Fruit fly (Drosophila melanogaster): ENCODE results near the gene CG5805.
A peak's percentile ranks its signal among the peaks of the same experiment; 100 is the strongest.

The CG5805 gene

DNA sequence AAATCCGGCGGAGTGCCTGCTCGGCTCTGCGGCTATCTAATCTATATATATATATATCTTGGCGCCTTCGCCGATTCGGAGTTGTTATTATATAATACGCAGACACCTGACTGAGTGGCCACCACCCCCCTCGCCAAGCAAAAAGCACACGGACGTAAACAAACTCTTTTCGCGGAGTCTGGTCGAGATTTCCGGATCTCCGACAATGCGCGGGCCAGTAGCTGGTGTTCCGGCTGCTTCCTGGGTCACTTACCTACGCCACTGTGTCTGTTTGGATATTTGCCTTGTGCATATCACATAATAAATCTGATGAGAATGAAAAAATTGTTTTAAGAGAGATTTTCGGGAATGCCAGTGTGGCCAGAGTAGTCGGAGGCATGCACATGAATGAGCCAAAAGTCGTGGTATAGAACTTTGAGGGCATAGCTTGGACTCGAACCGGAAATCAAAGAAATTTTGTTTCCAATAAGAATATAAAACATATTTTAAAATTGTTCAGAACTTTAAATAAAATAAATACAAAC is at the start of gene CG5805:
Gene CG5805, minus strand, starts transcription at position 380 of the 524 bp plus-strand sequence.
- TF ChIP-seq CG1620 (GFP tag; optimal IDR thresholded peaks at IDR 0.05) (peak; percentile 74), Mnt (GFP tag; optimal IDR thresholded peaks at IDR 0.05) (peak; percentile 69), Hr96 (GFP tag; optimal IDR thresholded peaks at IDR 0.05) (peak; percentile 67), kay (GFP tag; ENCODE audit: borderline replicate concordance) (no peak), CG7101 (tag; optimal IDR thresholded peaks at IDR 0.05) (peak; percentile 67), pad (GFP tag; optimal IDR thresholded peaks at IDR 0.05) (peak; percentile 65), Crg-1 (GFP tag; optimal IDR thresholded peaks at IDR 0.05) (peak; percentile 73), CG14711 (tag; optimal IDR thresholded peaks at IDR 0.05) (peak; percentile 61), CG33017 (tag; optimal IDR thresholded peaks at IDR 0.05) (peak; percentile 51), ovo (GFP tag; optimal IDR thresholded peaks at IDR 0.05) (peak; percentile 52), tj (GFP tag; optimal IDR thresholded peaks at IDR 0.05) (peak; percentile 47), cic (GFP tag; optimal IDR thresholded peaks at IDR 0.05) (peak; percentile 11), CG12768 (GFP tag; optimal IDR thresholded peaks at IDR 0.05) (peak; percentile 64), CG11617 (GFP tag; optimal IDR thresholded peaks at IDR 0.05) (peak; percentile 78), cnc (optimal IDR thresholded peaks at IDR 0.05) (no peak), bab1 (GFP tag; optimal IDR thresholded peaks at IDR 0.05) (peak; percentile 72), Clk (GFP tag; optimal IDR thresholded peaks at IDR 0.05) (peak; percentile 28), toe (GFP tag; optimal IDR thresholded peaks at IDR 0.05) (peak; percentile 84), CG7045 (GFP tag; optimal IDR thresholded peaks at IDR 0.05) (peak; percentile 88), CG5204 (GFP tag; optimal IDR thresholded peaks at IDR 0.05) (peak; percentile 65)

DNA sequence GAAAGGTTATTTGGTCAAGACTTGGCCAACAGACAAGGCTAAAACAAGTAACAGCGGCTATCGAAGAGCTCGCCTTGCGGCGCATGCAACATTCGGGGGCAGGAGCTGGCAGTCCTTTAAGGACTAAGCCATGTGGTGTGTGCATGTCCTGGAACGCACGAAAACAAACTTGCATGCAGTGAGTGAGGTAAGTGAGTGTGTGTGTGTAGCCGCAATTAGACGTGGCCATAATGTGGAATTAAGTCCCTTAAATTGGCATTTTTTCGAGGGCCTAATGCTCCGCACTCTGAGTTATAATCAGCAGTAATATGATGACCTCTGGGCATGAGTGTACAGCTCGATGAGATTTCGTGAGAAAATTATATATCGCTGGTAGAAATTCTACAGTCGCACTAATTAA is 46.4 kb upstream of the CG5805 start, which contains the start of gene sosie:
Gene sosie, plus strand, starts transcription at position 301 of the 400 bp plus-strand sequence.
- TF ChIP-seq cic (GFP tag; optimal IDR thresholded peaks at IDR 0.05): no peak
- TF ChIP-seq toe (GFP tag; optimal IDR thresholded peaks at IDR 0.05): no peak
- no peak for TF ChIP-seq ovo (GFP tag; optimal IDR thresholded peaks at IDR 0.05)
- TF ChIP-seq Hr96 (GFP tag; optimal IDR thresholded peaks at IDR 0.05): no peak
- no peak for TF ChIP-seq CG1620 (GFP tag; optimal IDR thresholded peaks at IDR 0.05)
- TF ChIP-seq CG7045 (GFP tag; optimal IDR thresholded peaks at IDR 0.05): no peak
- no peak for TF ChIP-seq bab1 (GFP tag; optimal IDR thresholded peaks at IDR 0.05)
- TF ChIP-seq CG14711 (tag; optimal IDR thresholded peaks at IDR 0.05): no peak
- no peak for TF ChIP-seq CG33017 (tag; optimal IDR thresholded peaks at IDR 0.05)
- no peak for TF ChIP-seq pad (GFP tag; optimal IDR thresholded peaks at IDR 0.05)
- no peak for TF ChIP-seq Clk (GFP tag; optimal IDR thresholded peaks at IDR 0.05)

- peak; percentile 67 for TF ChIP-seq CG7101 (tag; optimal IDR thresholded peaks at IDR 0.05)
- TF ChIP-seq Hr96 (GFP tag; optimal IDR thresholded peaks at IDR 0.05): no peak
- peak; percentile 46 for TF ChIP-seq ovo (GFP tag; optimal IDR thresholded peaks at IDR 0.05)
- TF ChIP-seq Clk (GFP tag; optimal IDR thresholded peaks at IDR 0.05): no peak
- TF ChIP-seq Mnt (GFP tag; optimal IDR thresholded peaks at IDR 0.05): peak; percentile 25
- TF ChIP-seq cnc (optimal IDR thresholded peaks at IDR 0.05): no peak
- TF ChIP-seq CG33017 (tag; optimal IDR thresholded peaks at IDR 0.05): peak; percentile 37
- peak; percentile 71 for TF ChIP-seq toe (GFP tag; optimal IDR thresholded peaks at IDR 0.05)
- peak; percentile 62 for TF ChIP-seq kay (GFP tag; ENCODE audit: borderline replicate concordance)
- no peak for TF ChIP-seq cic (GFP tag; optimal IDR thresholded peaks at IDR 0.05)
- TF ChIP-seq tj (GFP tag; optimal IDR thresholded peaks at IDR 0.05): peak; percentile 35
- peak; percentile 36 for TF ChIP-seq pad (GFP tag; optimal IDR thresholded peaks at IDR 0.05)
- TF ChIP-seq CG14711 (tag; optimal IDR thresholded peaks at IDR 0.05): peak; percentile 67
- peak; percentile 54 for TF ChIP-seq CG11617 (GFP tag; optimal IDR thresholded peaks at IDR 0.05)
- TF ChIP-seq CG7045 (GFP tag; optimal IDR thresholded peaks at IDR 0.05): peak; percentile 41
- TF ChIP-seq CG12768 (GFP tag; optimal IDR thresholded peaks at IDR 0.05): no peak
- peak; percentile 14 for TF ChIP-seq Crg-1 (GFP tag; optimal IDR thresholded peaks at IDR 0.05)
- TF ChIP-seq bab1 (GFP tag; optimal IDR thresholded peaks at IDR 0.05): peak; percentile 76
- peak; percentile 67 for TF ChIP-seq CG1620 (GFP tag; optimal IDR thresholded peaks at IDR 0.05)
- TF ChIP-seq CG5204 (GFP tag; optimal IDR thresholded peaks at IDR 0.05): peak; percentile 40
Measured at dm6 chr3R:24829887-24830351, 42.7 kb upstream of the CG5805 start, which contains the start of the genes Kaz and CG43273. Gene Kaz (minus strand): TSS chr3R:24829959. Gene CG43273 (plus strand): TSS chr3R:24830301.

- TF ChIP-seq CG1620 (GFP tag; optimal IDR thresholded peaks at IDR 0.05): no peak
- peak; percentile 35 for TF ChIP-seq kay (GFP tag; ENCODE audit: borderline replicate concordance)
Measured at dm6 chr3R:24828234-24828633, 41.0 kb upstream of the CG5805 start, which contains the start of gene RabX4. Gene RabX4 (minus strand): TSS chr3R:24828409.

DNA sequence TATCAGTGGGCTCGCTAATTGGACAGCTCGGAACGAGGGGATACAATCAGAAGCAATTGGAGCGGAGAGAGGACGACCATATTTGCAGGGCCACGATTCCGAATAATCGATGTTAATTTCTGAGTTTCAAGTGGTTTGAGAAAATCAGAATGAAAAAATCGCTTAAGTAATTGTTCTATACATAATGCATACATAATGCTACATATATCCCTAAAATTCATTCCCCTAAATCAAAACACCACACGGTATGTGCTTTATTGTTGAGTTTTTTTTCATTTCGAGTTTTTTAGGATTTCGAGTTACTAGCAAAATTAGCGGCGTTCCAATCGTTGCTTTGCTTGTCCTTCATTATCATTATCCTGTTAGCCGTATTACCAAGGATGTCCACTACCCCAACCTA is 38.3 kb upstream of the CG5805 start, which contains the start of gene niki:
Gene niki, minus strand, starts transcription at position 101 of the 400 bp plus-strand sequence.
- TF ChIP-seq CG7045 (GFP tag; optimal IDR thresholded peaks at IDR 0.05) (no peak), CG1620 (GFP tag; optimal IDR thresholded peaks at IDR 0.05) (no peak), toe (GFP tag; optimal IDR thresholded peaks at IDR 0.05) (no peak), CG5204 (GFP tag; optimal IDR thresholded peaks at IDR 0.05) (no peak), CG11617 (GFP tag; optimal IDR thresholded peaks at IDR 0.05) (no peak), CG7101 (tag; optimal IDR thresholded peaks at IDR 0.05) (no peak), CG33017 (tag; optimal IDR thresholded peaks at IDR 0.05) (no peak), cic (GFP tag; optimal IDR thresholded peaks at IDR 0.05) (no peak), cnc (optimal IDR thresholded peaks at IDR 0.05) (no peak)

DNA sequence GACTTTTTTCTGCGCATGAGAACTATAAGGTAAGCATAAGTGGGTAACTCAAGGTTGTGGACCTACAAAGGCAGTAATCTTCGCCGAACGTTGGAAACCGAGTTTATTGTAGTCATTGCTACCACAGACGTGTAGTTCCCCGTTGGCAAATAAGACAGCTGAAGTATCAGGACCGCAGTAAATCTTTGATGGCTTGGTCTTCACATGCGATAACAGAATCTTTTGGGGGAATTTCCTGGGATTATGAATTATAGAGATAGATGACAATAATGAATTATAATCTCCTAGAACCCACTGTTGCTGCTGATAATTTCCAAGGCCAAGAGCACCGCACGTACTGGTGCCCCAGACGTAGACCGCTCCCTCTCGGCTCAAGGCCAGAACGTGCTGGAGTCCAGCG is 35.8 kb upstream of the CG5805 start:
- TF ChIP-seq kay (GFP tag; ENCODE audit: borderline replicate concordance) (no peak), CG5204 (GFP tag; optimal IDR thresholded peaks at IDR 0.05) (no peak), cic (GFP tag; optimal IDR thresholded peaks at IDR 0.05) (no peak), pad (GFP tag; optimal IDR thresholded peaks at IDR 0.05) (no peak), Mnt (GFP tag; optimal IDR thresholded peaks at IDR 0.05) (no peak), CG7045 (GFP tag; optimal IDR thresholded peaks at IDR 0.05) (no peak)
